Fruit fly (Drosophila melanogaster) whole organism: ENCODE results near the gene 5PtaseI.

ENCODE experiments used
- CG8478 ChIP-seq: fragments of >200 bp; optimal IDR thresholded peaks from 2 replicates; lab custom pipeline; 2018; ENCODE audit warnings: inconsistent platforms
- Dll ChIP-seq: fragments of >200 bp; optimal IDR thresholded peaks from 2 replicates; lab custom pipeline; 2017
- EcR ChIP-seq, 2 experiments: fragments of >200 bp; optimal IDR thresholded peaks; 2 replicates each; lab custom pipeline; 2017; ENCODE audit warnings: missing biosample characterization in 2 of 2, missing genetic modification characterization in 2 of 2, missing genetic modification reagents in 2 of 2
- pan ChIP-seq: fragments of >200 bp; optimal IDR thresholded peaks from 2 replicates; lab custom pipeline; 2017
- psq ChIP-seq: fragments of >200 bp; optimal IDR thresholded peaks from 2 replicates; lab custom pipeline; 2017
- usp ChIP-seq: fragments of >200 bp; optimal IDR thresholded peaks from 2 replicates; lab custom pipeline; 2017; ENCODE audit warnings: missing biosample characterization, missing genetic modification characterization, mixed read lengths

5PtaseI gene

dm6 chr3R:25009745-25010446 is 35.1 kb downstream of the 5PtaseI start:
- TF ChIP-seq EcR (GFP tag; optimal IDR thresholded peaks at IDR 0.05; lab: Kevin White, UChicago) (peak in 1 of 2 experiments; percentile 90), psq (lab: Kevin White, UChicago) (no peak), pan (lab: Kevin White, UChicago) (no peak)

- no peak for TF ChIP-seq psq (lab: Kevin White, UChicago)
These were observed 39.2 kb downstream of the 5PtaseI start for dm6 chr3R:25005748-25006147.

dm6 chr3R:25004763-25005162 is 40.2 kb downstream of the 5PtaseI start:
- TF ChIP-seq psq (lab: Kevin White, UChicago) (no peak), CG8478 (no peak), Dll (lab: Kevin White, UChicago) (no peak), pan (lab: Kevin White, UChicago) (no peak), EcR (GFP tag; optimal IDR thresholded peaks at IDR 0.05; lab: Kevin White, UChicago) (peak in 1 of 2 experiments; percentile 23)

- TF ChIP-seq CG8478 (no peak), EcR (GFP tag; optimal IDR thresholded peaks at IDR 0.05; lab: Kevin White, UChicago) (no peak), psq (lab: Kevin White, UChicago) (no peak), usp (GFP tag; lab: Kevin White, UChicago) (no peak), Dll (lab: Kevin White, UChicago) (no peak), pan (lab: Kevin White, UChicago) (no peak)
These were observed 40.9 kb downstream of the 5PtaseI start for dm6 chr3R:25004064-25004463.

- no peak for TF ChIP-seq psq (lab: Kevin White, UChicago)
- TF ChIP-seq EcR (GFP tag; optimal IDR thresholded peaks at IDR 0.05; lab: Kevin White, UChicago), result no peak
- TF ChIP-seq pan (lab: Kevin White, UChicago), result no peak
- TF ChIP-seq usp (GFP tag; lab: Kevin White, UChicago), result no peak
- no peak for TF ChIP-seq Dll (lab: Kevin White, UChicago)
- no peak for TF ChIP-seq CG8478
These were observed 42.7 kb downstream of the 5PtaseI start for dm6 chr3R:25002257-25002656.

- TF ChIP-seq usp (GFP tag; lab: Kevin White, UChicago) (no peak), psq (lab: Kevin White, UChicago) (no peak), CG8478 (no peak), pan (lab: Kevin White, UChicago) (no peak), Dll (lab: Kevin White, UChicago) (no peak), EcR (GFP tag; optimal IDR thresholded peaks at IDR 0.05; lab: Kevin White, UChicago) (no peak)
These were observed 45.4 kb downstream of the 5PtaseI start for dm6 chr3R:24999575-24999974.

DNA sequence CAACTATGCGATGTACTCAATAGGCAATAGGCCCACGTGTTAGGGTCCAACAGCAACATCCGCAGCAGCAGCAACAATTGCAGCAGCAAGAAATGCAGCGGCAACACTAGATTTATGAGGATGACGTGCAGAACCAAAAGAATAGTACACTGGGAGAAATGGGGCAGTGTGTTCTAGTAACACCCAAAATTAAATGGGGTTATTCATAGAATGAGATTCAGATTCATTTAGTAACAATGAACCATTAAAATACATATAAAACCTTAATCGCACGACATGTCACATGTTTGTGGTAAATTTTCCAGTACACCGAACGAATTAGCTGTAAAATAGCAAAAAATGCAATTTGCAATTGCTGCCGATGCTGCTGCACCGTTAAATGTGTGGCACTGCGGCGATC is 47.7 kb downstream of the 5PtaseI start:
- no peak for TF ChIP-seq pan (lab: Kevin White, UChicago)
- TF ChIP-seq CG8478, result no peak
- TF ChIP-seq EcR (GFP tag; optimal IDR thresholded peaks at IDR 0.05; lab: Kevin White, UChicago), result no peak
- TF ChIP-seq usp (GFP tag; lab: Kevin White, UChicago), result no peak
- TF ChIP-seq psq (lab: Kevin White, UChicago), result no peak
- no peak for TF ChIP-seq Dll (lab: Kevin White, UChicago)

DNA sequence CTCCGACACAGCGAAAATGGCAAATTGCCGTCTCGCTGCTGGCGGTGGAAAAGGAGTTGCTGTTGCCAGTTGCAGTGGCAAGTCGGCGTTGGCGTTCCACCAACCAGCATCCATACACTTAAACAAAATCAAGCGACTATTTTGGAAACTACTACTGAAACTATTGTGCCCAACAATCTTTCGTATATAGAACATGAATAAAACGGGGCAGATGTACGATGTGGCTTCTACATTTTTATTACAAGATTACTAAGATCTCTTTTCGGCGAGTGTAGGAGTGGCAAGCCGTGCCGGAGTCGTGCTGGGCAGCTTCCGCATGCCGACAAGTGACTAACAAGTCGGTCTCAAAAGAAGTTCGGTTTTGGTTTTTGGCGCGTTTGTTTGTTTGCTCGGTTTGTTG is 48.4 kb downstream of the 5PtaseI start:
- TF ChIP-seq psq (lab: Kevin White, UChicago) (no peak), CG8478 (no peak), usp (GFP tag; lab: Kevin White, UChicago) (no peak), pan (lab: Kevin White, UChicago) (no peak), EcR (GFP tag; optimal IDR thresholded peaks at IDR 0.05; lab: Kevin White, UChicago) (no peak), Dll (lab: Kevin White, UChicago) (no peak)
